Worm (Caenorhabditis elegans): ENCODE measurements around the gene F09B12.5.

DNA sequence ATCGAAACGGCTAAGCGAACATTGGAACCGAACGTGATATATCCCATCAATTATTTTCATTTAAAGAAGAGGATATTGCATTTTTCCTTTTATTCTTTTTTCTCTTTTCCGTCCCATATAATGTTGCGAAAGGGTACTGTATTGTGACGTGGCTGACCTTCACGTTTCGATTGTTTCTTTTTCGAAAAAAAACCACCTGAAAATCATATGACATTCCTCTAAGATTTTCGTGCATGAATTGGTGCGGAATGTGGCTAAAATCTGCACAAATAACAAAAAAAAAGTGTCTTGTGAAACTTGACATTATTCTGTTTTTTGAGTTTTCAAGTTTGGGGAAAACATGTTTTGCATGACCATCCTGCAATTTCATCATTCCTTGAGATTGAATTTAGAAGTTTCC, 6.2 kb upstream of the F09B12.5 start:
- TF ChIP-seq snpc-4 (tag; optimal IDR thresholded peaks at IDR 0.05): no peak
- no peak for TF ChIP-seq pqm-1 (tag; optimal IDR thresholded peaks at IDR 0.05)
- no peak for TF ChIP-seq ztf-11 (tag; optimal IDR thresholded peaks at IDR 0.05)
- no peak for TF ChIP-seq nhr-28 (tag; optimal IDR thresholded peaks at IDR 0.05)
